Fruit fly (Drosophila melanogaster): ENCODE results near the gene Fntb.

DNA sequence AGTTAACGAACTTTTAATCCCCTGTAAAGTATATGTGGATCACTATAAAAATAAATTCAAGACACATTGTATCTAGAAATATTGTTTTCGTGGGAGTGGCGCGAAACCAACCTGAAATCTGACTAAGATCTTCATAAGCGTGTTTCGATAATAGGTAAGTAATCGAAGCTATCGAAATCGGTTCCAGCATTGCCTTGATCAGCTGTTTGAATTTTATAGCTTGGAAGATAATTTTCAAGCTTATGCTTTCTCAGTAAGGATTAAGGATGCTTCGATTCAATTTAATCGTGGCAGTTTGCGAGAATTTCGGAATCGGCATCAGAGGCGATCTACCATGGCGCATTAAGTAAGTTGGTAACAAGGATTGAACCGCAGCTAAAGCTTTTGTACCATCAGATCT lies 48.2 kb downstream of the Fntb start, which contains the start of gene Dhfr:
- TF ChIP-seq kay (GFP tag; optimal IDR thresholded peaks at IDR 0.05) = no peak
- TF ChIP-seq Vsx1 (GFP tag; optimal IDR thresholded peaks at IDR 0.05) = no peak
- no peak for TF ChIP-seq esg (GFP tag; conservative IDR thresholded peaks at IDR 0.05)
- no peak for TF ChIP-seq CG10209 (GFP tag; optimal IDR thresholded peaks at IDR 0.05)
- no peak for TF ChIP-seq crol (GFP tag; IDR thresholded peaks at IDR 0.05)
- no peak for TF ChIP-seq E2f1 (GFP tag; IDR thresholded peaks at IDR 0.05)
- TF ChIP-seq caup (GFP tag; optimal IDR thresholded peaks at IDR 0.05; ENCODE audit: severe bottlenecking) = no peak
- no peak for TF ChIP-seq GATAe (GFP tag; conservative IDR thresholded peaks at IDR 0.05)
- TF ChIP-seq CG6254 (GFP tag; optimal IDR thresholded peaks at IDR 0.05) = no peak

Measured in whole organism, embryonic.